Worm (Caenorhabditis elegans) whole organism, L1 larva: ENCODE data around the gene W10C6.2.

Source experiments
- alr-1 ChIP-seq: fragments of 200-800 bp; sonication (Bioruptor generic); optimal IDR thresholded peaks from 2 replicates; lab custom pipeline; 2018; ENCODE audit warnings: borderline replicate concordance, mild to moderate bottlenecking, missing genetic modification characterization, missing compliant biosample characterization
- lin-15B ChIP-seq: fragments of 150-350 bp; sonication (generic microtip); optimal IDR thresholded peaks from 3 replicates; lab custom pipeline; 2014; ENCODE audit warnings: missing biosample characterization, missing genetic modification characterization
- lin-35 ChIP-seq, 2 experiments: fragments of 150-350 bp; optimal IDR thresholded peaks; 2 replicates each; lab custom pipeline; 2014; ENCODE audit warnings: missing biosample characterization in 2 of 2, missing genetic modification characterization in 2 of 2, missing genetic modification reagents in 2 of 2
- pqm-1 ChIP-seq: sonication (generic microtip); optimal IDR thresholded peaks from 3 replicates; lab custom pipeline; 2017; ENCODE audit warnings: missing biosample characterization, missing genetic modification characterization

DNA sequence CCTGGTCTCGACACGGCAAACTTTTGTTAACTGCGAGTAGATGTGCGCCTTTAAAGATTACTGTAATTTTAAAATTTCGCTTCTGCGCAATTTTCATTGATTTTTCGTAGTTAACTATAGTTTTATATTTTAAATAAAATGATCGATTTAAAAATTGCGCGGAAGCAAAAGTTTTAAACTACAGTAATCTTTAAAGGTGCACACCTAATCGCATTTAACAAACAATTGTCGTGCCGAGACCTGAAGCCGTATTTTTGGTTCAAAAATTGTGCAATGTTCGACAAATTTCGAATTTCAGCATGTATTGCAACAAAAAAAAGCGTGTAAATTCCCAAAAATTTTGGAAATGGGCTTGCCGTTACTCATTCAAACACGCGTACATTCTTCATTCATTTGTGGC, 27.3 kb downstream of the W10C6.2 start:
- TF ChIP-seq lin-15B (tag; lab: Kevin White, UChicago) (no peak), lin-35 (GFP tag; optimal IDR thresholded peaks at IDR 0.05; lab: Kevin White, UChicago) (no peak), alr-1 (no peak), pqm-1 (tag; lab: Kevin White, UChicago) (no peak)
